Worm (Caenorhabditis elegans): ENCODE results near the gene F57A8.1.

F57A8.1 gene

ce11 chrV:10002720-10003119 lies 34.4 kb upstream of the F57A8.1 start:
- no peak for TF ChIP-seq F23B12.7 (tag; optimal IDR thresholded peaks at IDR 0.05; ENCODE audit: insufficient read depth)
- TF ChIP-seq T26A5.8 (tag; optimal IDR thresholded peaks at IDR 0.05): no peak
- no peak for TF ChIP-seq attf-6 (GFP tag; IDR thresholded peaks at IDR 0.05)
- TF ChIP-seq ceh-27 (GFP tag; optimal IDR thresholded peaks at IDR 0.05): peak; percentile 13

ce11 chrV:10003315-10003969 lies 33.7 kb upstream of the F57A8.1 start:
- TF ChIP-seq efl-1 (GFP tag; optimal IDR thresholded peaks at IDR 0.05) (peak; percentile 47), fkh-3 (tag; optimal IDR thresholded peaks at IDR 0.05) (no peak), lin-40 (tag; optimal IDR thresholded peaks at IDR 0.05) (no peak), him-1 (tag; optimal IDR thresholded peaks at IDR 0.05) (no peak), F39B2.1 (GFP tag; IDR thresholded peaks at IDR 0.05) (no peak), nfya-2 (GFP tag; IDR thresholded peaks at IDR 0.05) (no peak), nhr-179 (tag; optimal IDR thresholded peaks at IDR 0.05) (no peak), pha-4 (tag; optimal IDR thresholded peaks at IDR 0.05) (no peak), F22D6.2 (tag; optimal IDR thresholded peaks at IDR 0.05) (no peak), bed-1 (GFP tag; IDR thresholded peaks at IDR 0.05) (no peak), F10E7.11 (tag; optimal IDR thresholded peaks at IDR 0.05) (no peak), D2030.7 (GFP tag; IDR thresholded peaks at IDR 0.05) (peak; percentile 56; the same call in 1 of the 2 replicates), snpc-4 (GFP tag; optimal IDR thresholded peaks at IDR 0.05) (no peak), snpc-4 (tag; optimal IDR thresholded peaks at IDR 0.05) (peak in 1 of 4 experiments; percentile 7), lsl-1 (GFP tag; optimal IDR thresholded peaks at IDR 0.05) (peak; percentile 42), ekl-4 (GFP tag; IDR thresholded peaks at IDR 0.05) (no peak), nfyb-1 (GFP tag; IDR thresholded peaks at IDR 0.05) (no peak), F57A8.1 (GFP tag; optimal IDR thresholded peaks at IDR 0.05) (no peak), sptf-2 (GFP tag; optimal IDR thresholded peaks at IDR 0.05) (no peak), bed-2 (GFP tag; IDR thresholded peaks at IDR 0.05) (no peak), lag-1 (GFP tag; IDR thresholded peaks at IDR 0.05) (no peak), sea-2 (GFP tag; IDR thresholded peaks at IDR 0.05) (no peak), ceh-58 (GFP tag; IDR thresholded peaks at IDR 0.05) (no peak), Y79H2A.3 (GFP tag; conservative IDR thresholded peaks at IDR 0.05) (no peak), T26A5.8 (tag; optimal IDR thresholded peaks at IDR 0.05) (no peak), snpc-3.4 (tag; optimal IDR thresholded peaks at IDR 0.05) (peak; percentile 73), ceh-40 (GFP tag; IDR thresholded peaks at IDR 0.05) (no peak), F55B11.4 (tag; optimal IDR thresholded peaks at IDR 0.05; ENCODE audit: borderline replicate concordance, insufficient read depth) (no peak), cebp-1 (GFP tag; IDR thresholded peaks at IDR 0.05) (no peak), cebp-1 (tag; optimal IDR thresholded peaks at IDR 0.05) (no peak), F49E8.2 (tag; optimal IDR thresholded peaks at IDR 0.05; ENCODE audit: insufficient read depth) (peak; percentile 21), mcd-1 (GFP tag; IDR thresholded peaks at IDR 0.05) (peak; percentile 83), madf-6 (GFP tag; IDR thresholded peaks at IDR 0.05) (no peak), mxl-1 (tag; optimal IDR thresholded peaks at IDR 0.05) (no peak), repo-1 (tag; optimal IDR thresholded peaks at IDR 0.05) (no peak), nhr-80 (tag; optimal IDR thresholded peaks at IDR 0.05) (peak; percentile 81), tlf-1 (GFP tag; optimal IDR thresholded peaks at IDR 0.05) (no peak), lin-54 (GFP tag; optimal IDR thresholded peaks at IDR 0.05) (no peak), athp-1 (tag; optimal IDR thresholded peaks at IDR 0.05) (no peak), B0035.1 (tag; optimal IDR thresholded peaks at IDR 0.05) (no peak), gei-17 (GFP tag; optimal IDR thresholded peaks at IDR 0.05) (no peak), tbx-9 (tag; optimal IDR thresholded peaks at IDR 0.05; ENCODE audit: borderline replicate concordance) (no peak), F33H1.4 (GFP tag; IDR thresholded peaks at IDR 0.05) (no peak), T07F8.4 (tag; optimal IDR thresholded peaks at IDR 0.05) (no peak)

All from whole organism, young adult.